Worm (Caenorhabditis elegans) whole organism, late embryonic: ENCODE results near the gene glrx-22.

Experiments used
- ceh-34 ChIP-seq: sonication (generic microtip); optimal IDR thresholded peaks from 2 replicates; lab custom pipeline; 2016; ENCODE audit warnings: mild to moderate bottlenecking, missing genetic modification characterization, missing compliant biosample characterization
- dve-1 ChIP-seq: sonication (generic microtip); optimal IDR thresholded peaks from 2 replicates; lab custom pipeline; 2017; ENCODE audit warnings: antibody characterized with exemption, mild to moderate bottlenecking, missing genetic modification characterization, missing compliant biosample characterization
- fax-1 ChIP-seq: sonication (generic microtip); optimal IDR thresholded peaks from 2 replicates; lab custom pipeline; 2016; ENCODE audit warnings: missing genotype, missing genetic modification characterization, missing compliant biosample characterization
- hlh-15 ChIP-seq: sonication (generic microtip); optimal IDR thresholded peaks from 2 replicates; lab custom pipeline; 2016; ENCODE audit warnings: missing genetic modification characterization, missing compliant biosample characterization
- lim-6 ChIP-seq: sonication (generic microtip); optimal IDR thresholded peaks from 2 replicates; lab custom pipeline; 2016; ENCODE audit warnings: missing genetic modification characterization, missing compliant biosample characterization
- ttx-3 ChIP-seq: sonication (generic microtip); optimal IDR thresholded peaks from 2 replicates; lab custom pipeline; 2016; ENCODE audit warnings: missing genetic modification reagents, missing genetic modification characterization, missing compliant biosample characterization

DNA sequence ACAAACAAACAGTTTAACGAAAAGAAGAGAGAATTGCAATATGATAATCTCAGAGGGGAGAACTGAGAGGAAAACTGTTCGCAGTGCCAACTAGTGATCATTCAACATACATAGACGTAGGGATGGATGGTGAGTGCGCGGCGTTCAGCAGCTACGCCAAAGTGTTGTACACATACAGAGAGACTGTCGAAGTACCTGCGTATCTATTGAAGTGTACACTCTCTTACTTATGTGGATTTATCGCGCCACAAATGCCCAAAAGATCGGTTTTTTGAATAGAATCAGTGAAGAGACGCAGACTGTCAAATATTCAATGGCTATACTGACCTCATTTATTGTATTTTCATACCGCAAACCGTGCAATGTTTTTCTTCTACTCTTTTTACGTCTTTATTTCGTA is 30.8 kb downstream of the glrx-22 start:
- TF ChIP-seq hlh-15 (tag; lab: Kevin White, UChicago) (no peak), ttx-3 (no peak), lim-6 (tag; lab: Kevin White, UChicago) (no peak), fax-1 (tag; lab: Kevin White, UChicago) (no peak), dve-1 (peak; percentile 25), ceh-34 (no peak)
